Worm (Caenorhabditis elegans) whole organism, L2 larva: ENCODE data around the gene F57B1.5.

ENCODE experiments used
- F13H6.1 ChIP-seq: sonication (generic microtip); optimal IDR thresholded peaks from 2 replicates; lab custom pipeline; 2016; ENCODE audit warnings: missing genetic modification characterization, missing compliant biosample characterization
- ceh-16 ChIP-seq: fragments of 150-350 bp; optimal IDR thresholded peaks from 2 replicates; lab custom pipeline; 2014; ENCODE audit warnings: missing biosample characterization, missing genetic modification characterization
- ceh-82 ChIP-seq: fragments of 150-350 bp; optimal IDR thresholded peaks from 2 replicates; lab custom pipeline; 2014; ENCODE audit warnings: missing biosample characterization, missing genetic modification characterization
- lin-13 ChIP-seq: fragments of 150-350 bp; optimal IDR thresholded peaks from 2 replicates; lab custom pipeline; 2014; ENCODE audit warnings: missing biosample characterization, missing genetic modification reagents, missing genetic modification characterization
- nhr-10 ChIP-seq: sonication (generic microtip); optimal IDR thresholded peaks from 2 replicates; lab custom pipeline; 2017; ENCODE audit warnings: missing biosample characterization, missing genetic modification characterization

- TF ChIP-seq ceh-82 (tag; lab: Kevin White, UChicago) (no peak), nhr-10 (no peak), lin-13 (GFP tag; lab: Kevin White, UChicago) (no peak), F13H6.1 (no peak), ceh-16 (tag; lab: Kevin White, UChicago) (no peak)
These were observed 41.9 kb downstream of the F57B1.5 start, which contains the start of gene odr-3 for ce11 chrV:13249436-13249835.
